Worm (Caenorhabditis elegans) whole organism, L4/young adult: ENCODE results near the gene egl-20.
"Not testable (repeated sequence)": the region's sequence is repeated elsewhere in the genome, so short reads cannot be mapped to it uniquely, and the experiment has no call there.

ENCODE experiments used
- W03F9.2 ChIP-seq: fragments of 150-350 bp; optimal IDR thresholded peaks from 2 replicates; lab custom pipeline; 2014; ENCODE audit warnings: missing biosample characterization, missing genetic modification characterization
- dao-5 ChIP-seq: sonication (generic microtip); optimal IDR thresholded peaks from 2 replicates; lab custom pipeline; 2016; ENCODE audit warnings: missing genotype, missing genetic modification characterization, moderate library complexity, missing compliant biosample characterization
- him-1 ChIP-seq: sonication (generic microtip); optimal IDR thresholded peaks from 2 replicates; lab custom pipeline; 2016; ENCODE audit warnings: missing genotype, missing genetic modification reagents, missing genetic modification characterization, missing compliant biosample characterization

Gene egl-20

ce11 chrIV:9846574-9846973 is 31.2 kb upstream of the egl-20 start, which contains the start of gene K07F5.6:
TSS of gene K07F5.6 (minus strand) at chrIV:9846674.
- no peak for TF ChIP-seq him-1 (tag; lab: Kevin White, UChicago)
- TF ChIP-seq dao-5 (tag; lab: Kevin White, UChicago) = no peak
- TF ChIP-seq W03F9.2 (tag; lab: Kevin White, UChicago) = no peak

ce11 chrIV:9843760-9844159 is 28.4 kb upstream of the egl-20 start, which contains the start of gene nspd-2:
TSS of gene nspd-2 (plus strand) at chrIV:9844060.
- TF ChIP-seq him-1 (tag; lab: Kevin White, UChicago) (no peak), W03F9.2 (tag; lab: Kevin White, UChicago) (no peak), dao-5 (tag; lab: Kevin White, UChicago) (no peak)

ce11 chrIV:9842071-9842470 is 26.7 kb upstream of the egl-20 start, which contains the start of gene K07F5.17:
TSS of gene K07F5.17 (plus strand) at chrIV:9842371.
- TF ChIP-seq dao-5 (tag; lab: Kevin White, UChicago) (no peak), W03F9.2 (tag; lab: Kevin White, UChicago) (no peak), him-1 (tag; lab: Kevin White, UChicago) (no peak)

ce11 chrIV:9840984-9841590 is 25.8 kb upstream of the egl-20 start, which contains the start of the genes kin-24 and msp-56:
TSS of gene kin-24 (minus strand) at chrIV:9841084.
TSS of gene msp-56 (plus strand) at chrIV:9841540.
- TF ChIP-seq dao-5 (tag; lab: Kevin White, UChicago) = no peak
- TF ChIP-seq him-1 (tag; lab: Kevin White, UChicago) = no peak
- no peak for TF ChIP-seq W03F9.2 (tag; lab: Kevin White, UChicago)

- not testable (repeated sequence) for TF ChIP-seq him-1, W03F9.2, dao-5 (tag; lab: Kevin White, UChicago)
Measured at ce11 chrIV:9837349-9837748, 22.0 kb upstream of the egl-20 start, which contains the start of gene msp-10. TSS of gene msp-10 (plus strand) at chrIV:9837649.

- TF ChIP-seq W03F9.2 (tag; lab: Kevin White, UChicago) = no peak
- TF ChIP-seq him-1 (tag; lab: Kevin White, UChicago) = no peak
- TF ChIP-seq dao-5 (tag; lab: Kevin White, UChicago) = no peak
Measured at ce11 chrIV:9836317-9836716, 21.0 kb upstream of the egl-20 start, which contains the start of gene msp-81. TSS of gene msp-81 (minus strand) at chrIV:9836417.

- TF ChIP-seq W03F9.2 (tag; lab: Kevin White, UChicago) (no peak), him-1 (tag; lab: Kevin White, UChicago) (no peak), dao-5 (tag; lab: Kevin White, UChicago) (no peak)
Measured at ce11 chrIV:9833337-9833736, 18.0 kb upstream of the egl-20 start.

ce11 chrIV:9832586-9832985 is 17.3 kb upstream of the egl-20 start, which contains the start of gene kin-21:
TSS of gene kin-21 (plus strand) at chrIV:9832886.
- TF ChIP-seq W03F9.2 (tag; lab: Kevin White, UChicago) (no peak), dao-5 (tag; lab: Kevin White, UChicago) (no peak), him-1 (tag; lab: Kevin White, UChicago) (no peak)

ce11 chrIV:9825196-9825744 is 9.9 kb upstream of the egl-20 start, which contains the start of gene mtr-4:
TSS of gene mtr-4 (plus strand) at chrIV:9825694.
- peak; percentile 48 for TF ChIP-seq W03F9.2 (tag; lab: Kevin White, UChicago)
- no peak for TF ChIP-seq him-1 (tag; lab: Kevin White, UChicago)

ce11 chrIV:9824480-9824879 is 9.1 kb upstream of the egl-20 start, which contains the start of gene catp-6:
TSS of gene catp-6 (minus strand) at chrIV:9824580.
- TF ChIP-seq W03F9.2 (tag; lab: Kevin White, UChicago) (no peak), dao-5 (tag; lab: Kevin White, UChicago) (no peak), him-1 (tag; lab: Kevin White, UChicago) (no peak)

ce11 chrIV:9822585-9822984 is 7.3 kb upstream of the egl-20 start:
- TF ChIP-seq W03F9.2 (tag; lab: Kevin White, UChicago) (no peak), dao-5 (tag; lab: Kevin White, UChicago) (no peak), him-1 (tag; lab: Kevin White, UChicago) (no peak)

- no peak for TF ChIP-seq dao-5 (tag; lab: Kevin White, UChicago)
- no peak for TF ChIP-seq him-1 (tag; lab: Kevin White, UChicago)
- no peak for TF ChIP-seq W03F9.2 (tag; lab: Kevin White, UChicago)
Measured at ce11 chrIV:9821621-9822020, 6.3 kb upstream of the egl-20 start, which contains the start of gene col-123. TSS of gene col-123 (plus strand) at chrIV:9821921.

- TF ChIP-seq him-1 (tag; lab: Kevin White, UChicago) (no peak), W03F9.2 (tag; lab: Kevin White, UChicago) (no peak), dao-5 (tag; lab: Kevin White, UChicago) (no peak)
Measured at ce11 chrIV:9811487-9811886, 3.8 kb downstream of the egl-20 start.
